Fruit fly (Drosophila melanogaster): ENCODE data around the gene kar.
A peak's percentile ranks its signal among the peaks of the same experiment; 100 is the strongest.

Gene kar

dm6 chr3R:12717588-12718535 is 28.7 kb upstream of the kar start (continued):
- TF ChIP-seq CG12104 (GFP tag; optimal IDR thresholded peaks at IDR 0.05) (no peak), Stat92E (GFP tag; optimal IDR thresholded peaks at IDR 0.05) (no peak), Dip2 (GFP tag; IDR thresholded peaks at IDR 0.05) (no peak), Atf-2 (GFP tag; optimal IDR thresholded peaks at IDR 0.05) (peak; percentile 51), CG18619 (GFP tag; optimal IDR thresholded peaks at IDR 0.05) (peak; percentile 42), sc (optimal IDR thresholded peaks at IDR 0.05) (no peak), sc (GFP tag; optimal IDR thresholded peaks at IDR 0.05) (peak; percentile 26), repo (GFP tag; optimal IDR thresholded peaks at IDR 0.05) (no peak), Nf-YA (GFP tag; IDR thresholded peaks at IDR 0.05) (no peak), hb (GFP tag; IDR thresholded peaks at IDR 0.05; ENCODE audit: partially characterized antibody) (no peak), dimm (GFP tag; IDR thresholded peaks at IDR 0.05) (no peak), toy (GFP tag; IDR thresholded peaks at IDR 0.05) (no peak), Nf-YB (GFP tag; optimal IDR thresholded peaks at IDR 0.05) (no peak), CHES-1-like (GFP tag; optimal IDR thresholded peaks at IDR 0.05) (no peak), H2.0 (GFP tag; IDR thresholded peaks at IDR 0.05) (peak; percentile 56), Trl (optimal IDR thresholded peaks at IDR 0.05) (peak; percentile 44 to 68), Trl (GFP tag; optimal IDR thresholded peaks at IDR 0.05) (peak; percentile 30), D19B (GFP tag; optimal IDR thresholded peaks at IDR 0.05) (peak; percentile 37), CG1792 (GFP tag; optimal IDR thresholded peaks at IDR 0.05) (no peak), Dek (tag; optimal IDR thresholded peaks at IDR 0.05) (peak; percentile 36), bab2 (GFP tag; optimal IDR thresholded peaks at IDR 0.05) (peak; percentile 44), NK7.1 (GFP tag; optimal IDR thresholded peaks at IDR 0.05) (peak; percentile 45), CG16815 (GFP tag; optimal IDR thresholded peaks at IDR 0.05) (no peak), crc (GFP tag; optimal IDR thresholded peaks at IDR 0.05) (peak; percentile 19), CG15514 (GFP tag; optimal IDR thresholded peaks at IDR 0.05) (peak; percentile 31), Taf1 (GFP tag; IDR thresholded peaks at IDR 0.05) (0 out of 2 replicates have a peak, but pooled peaks have one; percentile 23), bowl (GFP tag; IDR thresholded peaks at IDR 0.05) (no peak), Hmr (GFP tag; optimal IDR thresholded peaks at IDR 0.05) (peak; percentile 46), btn (GFP tag; optimal IDR thresholded peaks at IDR 0.05) (peak; percentile 10), Hr78 (GFP tag; optimal IDR thresholded peaks at IDR 0.05) (no peak), Ets65A (GFP tag) (peak; percentile 66), Side (GFP tag; optimal IDR thresholded peaks at IDR 0.05) (no peak), CG4707 (GFP tag; optimal IDR thresholded peaks at IDR 0.05) (no peak), CG8359 (GFP tag; optimal IDR thresholded peaks at IDR 0.05; ENCODE audit: borderline replicate concordance) (no peak), CG4617 (GFP tag; optimal IDR thresholded peaks at IDR 0.05; ENCODE audit: borderline replicate concordance) (peak; percentile 14), Neu2 (GFP tag; optimal IDR thresholded peaks at IDR 0.05; ENCODE audit: borderline replicate concordance) (no peak), hkb (optimal IDR thresholded peaks at IDR 0.05) (no peak), hkb (GFP tag; IDR thresholded peaks at IDR 0.05) (peak; percentile 79), CG11398 (GFP tag; optimal IDR thresholded peaks at IDR 0.05) (peak; percentile 30), salm (tag; optimal IDR thresholded peaks at IDR 0.05) (no peak), BtbVII (GFP tag; optimal IDR thresholded peaks at IDR 0.05) (no peak), CG12744 (GFP tag; optimal IDR thresholded peaks at IDR 0.05) (peak; percentile 45), CG7786 (GFP tag; optimal IDR thresholded peaks at IDR 0.05) (peak; percentile 20), CG7372 (GFP tag; IDR thresholded peaks at IDR 0.05) (peak; percentile 26; the same call in 1 of the 2 replicates), CG4282 (GFP tag; optimal IDR thresholded peaks at IDR 0.05) (no peak), CG31365 (tag; optimal IDR thresholded peaks at IDR 0.05) (no peak), Rx (GFP tag; IDR thresholded peaks at IDR 0.05) (peak; percentile 46; the same call in 1 of the 2 replicates), Scr (GFP tag; IDR thresholded peaks at IDR 0.05; ENCODE audit: partially characterized antibody) (no peak), Jarid2 (GFP tag; optimal IDR thresholded peaks at IDR 0.05) (peak; percentile 20)
